Worm (Caenorhabditis elegans) whole organism, young adult: ENCODE results near the gene M176.4.

Experiments used
- F49E8.2 ChIP-seq: sonication (generic microtip); optimal IDR thresholded peaks from 3 replicates; lab custom pipeline; 2017; ENCODE audit warnings: missing genetic modification characterization, mild to moderate bottlenecking, missing compliant biosample characterization, antibody characterized with exemption, moderate library complexity; ENCODE audit not compliant: insufficient read depth
- ama-1 ChIP-seq, 3 experiments: fragments of 150-350 bp in 1 of 3; sonication (generic microtip) in 2 of 3; optimal IDR thresholded peaks; 2 replicates each; lab custom pipeline; 2014 to 2018; ENCODE audit warnings: missing biosample characterization in 2 of 3, missing genetic modification characterization in 2 of 3, missing genetic modification reagents in 2 of 3
- atf-7 ChIP-seq: sonication (generic microtip); optimal IDR thresholded peaks from 2 replicates; lab custom pipeline; 2017; ENCODE audit warnings: mild to moderate bottlenecking, missing genetic modification characterization, missing compliant biosample characterization
- athp-1 ChIP-seq: sonication (generic microtip); optimal IDR thresholded peaks from 2 replicates; lab custom pipeline; 2017; ENCODE audit warnings: mild to moderate bottlenecking, missing genetic modification characterization, missing compliant biosample characterization
- ekl-4 ChIP-seq: fragments of 200-800 bp; sonication (Bioruptor generic); IDR thresholded peaks from 2 replicates; pipeline ENCODE4 v1.3.6; 2022; ENCODE audit warnings: missing genetic modification reagents, missing genetic modification characterization, missing compliant biosample characterization
- gei-17 ChIP-seq: fragments of 200-800 bp; sonication (Bioruptor generic); optimal IDR thresholded peaks from 2 replicates; lab custom pipeline; 2018; ENCODE audit warnings: mild to moderate bottlenecking, missing genetic modification characterization, missing compliant biosample characterization
- mes-4 ChIP-seq: sonication (generic microtip); optimal IDR thresholded peaks from 2 replicates; lab custom pipeline; 2016; ENCODE audit warnings: missing genotype, missing genetic modification characterization, missing compliant biosample characterization
- nhr-80 ChIP-seq: sonication (generic microtip); optimal IDR thresholded peaks from 2 replicates; lab custom pipeline; 2016; ENCODE audit warnings: missing genetic modification characterization, missing compliant biosample characterization
- rcor-1 ChIP-seq: fragments of 200-800 bp; sonication (Bioruptor generic); IDR thresholded peaks from 2 replicates; pipeline ENCODE4 v1.3.6; 2022; ENCODE audit warnings: missing genetic modification reagents, missing genetic modification characterization, missing compliant biosample characterization
- sdz-38 ChIP-seq: sonication (generic microtip); optimal IDR thresholded peaks from 2 replicates; lab custom pipeline; 2016; ENCODE audit warnings: missing genotype, missing genetic modification characterization, missing compliant biosample characterization
- snpc-4 ChIP-seq, 5 experiments: fragments of 150-350 bp in 1 of 5; sonication (generic microtip) in 4 of 5; optimal IDR thresholded peaks; 2 replicates each; lab custom pipeline; 2014 to 2018; ENCODE audit warnings: missing genetic modification characterization in 5 of 5, missing biosample characterization in 3 of 5, antibody characterized with exemption in 2 of 5, mild to moderate bottlenecking in 2 of 5, missing compliant biosample characterization in 2 of 5, missing genotype in 2 of 5, moderate library complexity in 2 of 5, missing genetic modification reagents in 1 of 5
- tlf-1 ChIP-seq: fragments of 200-800 bp; sonication (Bioruptor generic); optimal IDR thresholded peaks from 2 replicates; lab custom pipeline; 2018; ENCODE audit warnings: mild to moderate bottlenecking, missing genetic modification characterization, missing compliant biosample characterization
- unc-62 ChIP-seq: fragments of 150-350 bp; optimal IDR thresholded peaks from 2 replicates; lab custom pipeline; 2014; ENCODE audit warnings: missing biosample characterization, missing genetic modification reagents, missing genetic modification characterization
- zim-3 ChIP-seq: sonication (generic microtip); optimal IDR thresholded peaks from 2 replicates; lab custom pipeline; 2017; ENCODE audit warnings: mild to moderate bottlenecking, missing genetic modification characterization, moderate library complexity, missing compliant biosample characterization

DNA sequence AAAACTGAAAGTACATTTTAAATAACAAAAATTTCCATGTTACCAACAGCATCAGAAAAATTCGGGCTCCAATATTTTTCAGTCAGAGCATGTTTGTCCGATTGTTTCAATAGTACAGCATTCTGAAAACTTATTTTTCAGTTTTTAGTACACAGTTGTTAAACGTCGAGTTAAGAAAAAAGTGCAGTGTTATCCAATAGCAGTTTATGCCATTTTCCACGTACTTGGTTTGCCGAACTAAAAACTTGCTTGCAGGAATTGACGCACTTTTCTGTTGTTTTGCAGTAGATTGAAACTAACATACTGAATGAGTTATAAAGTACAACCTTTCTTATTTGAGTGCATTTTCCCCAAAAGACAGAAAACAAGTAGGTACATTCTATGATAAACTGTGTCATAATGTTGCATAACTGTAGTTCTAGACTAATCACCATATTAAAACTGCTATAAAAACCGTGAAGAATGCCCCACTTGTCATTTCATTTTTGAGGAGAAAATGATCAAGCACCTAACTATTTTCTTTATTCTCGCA, 19.7 kb upstream of the M176.4 start, which contains the start of the genes Y51B9A.14 and Y51B9A.8:
- TF ChIP-seq atf-7 (tag; lab: Kevin White, UChicago) (no peak), zim-3 (tag; lab: Kevin White, UChicago) (no peak), rcor-1 (GFP tag; lab: Robert Waterston, UW) (no peak), gei-17 (GFP tag; lab: Kevin White, UChicago) (no peak), nhr-80 (tag; lab: Kevin White, UChicago) (no peak), snpc-4 (GFP tag; optimal IDR thresholded peaks at IDR 0.05; lab: Kevin White, UChicago) (no peak), snpc-4 (tag; optimal IDR thresholded peaks at IDR 0.05; lab: Kevin White, UChicago) (no peak), ama-1 (optimal IDR thresholded peaks at IDR 0.05; lab: Kevin White, UChicago) (no peak), ama-1 (GFP tag; optimal IDR thresholded peaks at IDR 0.05; lab: Kevin White, UChicago) (no peak), ekl-4 (GFP tag; lab: Robert Waterston, UW) (no peak), unc-62 (GFP tag; lab: Kevin White, UChicago) (no peak), tlf-1 (GFP tag; lab: Kevin White, UChicago) (no peak), mes-4 (tag; lab: Kevin White, UChicago) (no peak), F49E8.2 (no peak), athp-1 (tag; lab: Kevin White, UChicago) (no peak), sdz-38 (tag; lab: Kevin White, UChicago) (no peak)
